Fruit fly (Drosophila melanogaster) whole organism, prepupa: ENCODE measurements around the gene Pmvk.

Experiments used
- CG10669 ChIP-seq: fragments of 200-800 bp; sonication (Bioruptor generic); optimal IDR thresholded peaks from 3 replicates; lab custom pipeline; 2018; ENCODE audit warnings: missing biosample characterization, mild to moderate bottlenecking, missing genetic modification characterization, moderate library complexity
- CG11294 ChIP-seq: fragments of 200-800 bp; sonication (Bioruptor generic); IDR thresholded peaks from 2 replicates; pipeline ENCODE4 v1.3.6; 2022; ENCODE audit warnings: missing biosample characterization, missing genetic modification characterization
- CG15336 ChIP-seq: fragments of 200-800 bp; sonication (Bioruptor generic); IDR thresholded peaks from 2 replicates; pipeline ENCODE4 v1.3.6; 2022; ENCODE audit warnings: missing biosample characterization, missing genetic modification characterization
- CG1621 ChIP-seq: fragments of 200-800 bp; sonication (Bioruptor generic); optimal IDR thresholded peaks from 3 replicates; lab custom pipeline; 2018; ENCODE audit warnings: missing biosample characterization, mild to moderate bottlenecking, missing genetic modification characterization
- CG16779 ChIP-seq: fragments of 200-800 bp; sonication (Bioruptor generic); optimal IDR thresholded peaks from 3 replicates; lab custom pipeline; 2017; ENCODE audit warnings: missing biosample characterization, mild to moderate bottlenecking, missing genetic modification characterization
- CG31627 ChIP-seq: fragments of 200-800 bp; sonication (Bioruptor generic); optimal IDR thresholded peaks from 3 replicates; lab custom pipeline; 2016; ENCODE audit warnings: missing biosample characterization, missing genetic modification characterization
- CG32006 ChIP-seq: fragments of 200-800 bp; sonication (Bioruptor generic); optimal IDR thresholded peaks from 3 replicates; lab custom pipeline; 2017; ENCODE audit warnings: missing biosample characterization, mild to moderate bottlenecking, missing genetic modification characterization
- CG34406 ChIP-seq: fragments of 200-800 bp; sonication (Bioruptor generic); optimal IDR thresholded peaks from 3 replicates; lab custom pipeline; 2016; ENCODE audit warnings: missing biosample characterization, missing genetic modification characterization
- CG3919 ChIP-seq: fragments of 200-800 bp; sonication (Bioruptor generic); optimal IDR thresholded peaks from 3 replicates; lab custom pipeline; 2016; ENCODE audit warnings: missing biosample characterization, missing genetic modification characterization
- CG4318 ChIP-seq: fragments of 200-800 bp; sonication (Bioruptor generic); optimal IDR thresholded peaks from 3 replicates; lab custom pipeline; 2017; ENCODE audit warnings: missing biosample characterization, mild to moderate bottlenecking, missing genetic modification characterization
- CG6163 ChIP-seq: fragments of 200-800 bp; sonication (Bioruptor generic); IDR thresholded peaks from 3 replicates; pipeline ENCODE4 v1.3.6; 2022; ENCODE audit warnings: missing biosample characterization, missing genetic modification characterization
- CG6792 ChIP-seq: fragments of 200-800 bp; sonication (Bioruptor generic); optimal IDR thresholded peaks from 3 replicates; lab custom pipeline; 2016; ENCODE audit warnings: missing biosample characterization, missing genetic modification characterization
- CG6808 ChIP-seq: fragments of 200-800 bp; sonication (Bioruptor generic); optimal IDR thresholded peaks from 3 replicates; lab custom pipeline; 2017; ENCODE audit warnings: missing biosample characterization, missing genetic modification characterization, mild to moderate bottlenecking, moderate library complexity, missing genetic modification reagents
- CG6854 ChIP-seq: fragments of 200-800 bp; sonication (Bioruptor generic); optimal IDR thresholded peaks from 2 replicates; lab custom pipeline; 2017; ENCODE audit warnings: missing biosample characterization, mild to moderate bottlenecking, missing genetic modification characterization
- CG7368 ChIP-seq: fragments of 200-800 bp; sonication (Bioruptor generic); optimal IDR thresholded peaks from 3 replicates; lab custom pipeline; 2016; ENCODE audit warnings: missing biosample characterization, missing genetic modification characterization
- CG8119 ChIP-seq: fragments of 200-800 bp; sonication (Bioruptor generic); IDR thresholded peaks from 3 replicates; pipeline ENCODE4 v1.3.6; 2022; ENCODE audit warnings: missing biosample characterization, missing genetic modification characterization
- CG8319 ChIP-seq: fragments of 200-800 bp; sonication (Bioruptor generic); optimal IDR thresholded peaks from 3 replicates; lab custom pipeline; 2016; ENCODE audit warnings: missing biosample characterization, missing genetic modification characterization
- CG8632 ChIP-seq: fragments of 200-800 bp; sonication (Bioruptor generic); optimal IDR thresholded peaks from 3 replicates; lab custom pipeline; 2016; ENCODE audit warnings: missing biosample characterization, missing genetic modification characterization
- CG9139 ChIP-seq: fragments of 200-800 bp; sonication (Bioruptor generic); optimal IDR thresholded peaks from 3 replicates; lab custom pipeline; 2017; ENCODE audit warnings: missing biosample characterization, mild to moderate bottlenecking, missing genetic modification characterization
- Eip93F ChIP-seq: fragments of 200-800 bp; sonication (Bioruptor generic); optimal IDR thresholded peaks from 2 replicates; lab custom pipeline; 2016; ENCODE audit warnings: missing biosample characterization, mild to moderate bottlenecking, missing genetic modification characterization
- Ets21C ChIP-seq: fragments of 200-800 bp; sonication (Bioruptor generic); optimal IDR thresholded peaks from 3 replicates; lab custom pipeline; 2016; ENCODE audit warnings: missing biosample characterization, missing genetic modification characterization
- Ets96B ChIP-seq: fragments of 200-800 bp; optimal IDR thresholded peaks from 2 replicates; lab custom pipeline; 2019; ENCODE audit warnings: missing biosample characterization, mild to moderate bottlenecking, missing genetic modification characterization, moderate library complexity
- Hr38 ChIP-seq: sonication (Bioruptor generic); optimal IDR thresholded peaks from 2 replicates; lab custom pipeline; 2016; ENCODE audit warnings: missing biosample characterization, missing genetic modification characterization
- Hr39 ChIP-seq: fragments of 200-800 bp; sonication (Bioruptor generic); optimal IDR thresholded peaks from 2 replicates; lab custom pipeline; 2016; ENCODE audit warnings: missing biosample characterization, missing genetic modification characterization
- Hr4 ChIP-seq: fragments of 200-800 bp; sonication (Bioruptor generic); optimal IDR thresholded peaks from 3 replicates; lab custom pipeline; 2016; ENCODE audit warnings: missing biosample characterization, missing genetic modification characterization
- Lpt ChIP-seq: fragments of 200-800 bp; sonication (Bioruptor generic); optimal IDR thresholded peaks from 3 replicates; lab custom pipeline; 2016; ENCODE audit warnings: missing biosample characterization, missing genetic modification characterization
- Met ChIP-seq: fragments of 200-800 bp; sonication (Bioruptor generic); optimal IDR thresholded peaks from 3 replicates; lab custom pipeline; 2016; ENCODE audit warnings: missing biosample characterization, missing genetic modification characterization
- Smox ChIP-seq: fragments of 200-800 bp; sonication (Bioruptor generic); optimal IDR thresholded peaks from 3 replicates; lab custom pipeline; 2016; ENCODE audit warnings: missing biosample characterization, missing genetic modification characterization
- Sox102F ChIP-seq: fragments of 200-800 bp; sonication (Bioruptor generic); optimal IDR thresholded peaks from 2 replicates; lab custom pipeline; 2016; ENCODE audit warnings: missing biosample characterization, mild to moderate bottlenecking, missing genetic modification characterization
- Sox14 ChIP-seq: fragments of 200-800 bp; sonication (Bioruptor generic); optimal IDR thresholded peaks from 3 replicates; lab custom pipeline; 2016; ENCODE audit warnings: missing biosample characterization, missing genetic modification characterization
- Sox15 ChIP-seq: fragments of 200-800 bp; sonication (Bioruptor generic); optimal IDR thresholded peaks from 3 replicates; lab custom pipeline; 2016; ENCODE audit warnings: missing biosample characterization, missing genetic modification characterization
- achi ChIP-seq: fragments of 200-800 bp; sonication (Bioruptor generic); optimal IDR thresholded peaks from 3 replicates; lab custom pipeline; 2016; ENCODE audit warnings: missing biosample characterization, missing genetic modification characterization
- acj6 ChIP-seq: fragments of 200-800 bp; sonication (Bioruptor generic); optimal IDR thresholded peaks from 3 replicates; lab custom pipeline; 2016; ENCODE audit warnings: missing biosample characterization, missing genetic modification characterization
- cyc ChIP-seq: fragments of 200-800 bp; sonication (Bioruptor generic); optimal IDR thresholded peaks from 3 replicates; lab custom pipeline; 2016; ENCODE audit warnings: missing biosample characterization, missing genetic modification characterization
- dsx ChIP-seq: fragments of 200-800 bp; optimal IDR thresholded peaks from 3 replicates; lab custom pipeline; 2019; ENCODE audit warnings: missing biosample characterization, mild to moderate bottlenecking, missing genetic modification characterization, moderate library complexity; ENCODE audit not compliant: poor library complexity, severe bottlenecking
- eg ChIP-seq: fragments of 200-800 bp; sonication (Bioruptor generic); IDR thresholded peaks from 3 replicates; pipeline ENCODE4 v1.3.6; 2022; ENCODE audit warnings: missing biosample characterization, missing genetic modification characterization
- esn ChIP-seq: fragments of 200-800 bp; sonication (Bioruptor generic); optimal IDR thresholded peaks from 2 replicates; lab custom pipeline; 2016; ENCODE audit warnings: missing biosample characterization, mild to moderate bottlenecking, missing genetic modification characterization, moderate library complexity
- fd85E ChIP-seq: fragments of 200-800 bp; sonication (Bioruptor generic); optimal IDR thresholded peaks from 3 replicates; lab custom pipeline; 2016; ENCODE audit warnings: missing biosample characterization, missing genetic modification characterization
- fkh ChIP-seq: fragments of 200-800 bp; sonication (Bioruptor generic); optimal IDR thresholded peaks from 3 replicates; lab custom pipeline; 2017; ENCODE audit warnings: missing biosample characterization, mild to moderate bottlenecking, missing genetic modification characterization, moderate library complexity
- net ChIP-seq: fragments of 200-800 bp; sonication (Bioruptor generic); optimal IDR thresholded peaks from 3 replicates; lab custom pipeline; 2016; ENCODE audit warnings: missing biosample characterization, missing genetic modification characterization
- pdm3 ChIP-seq: fragments of 200-800 bp; sonication (Bioruptor generic); optimal IDR thresholded peaks from 3 replicates; lab custom pipeline; 2016; ENCODE audit warnings: missing biosample characterization, missing genetic modification characterization
- salr ChIP-seq, 2 experiments: fragments of 200-800 bp; sonication (Bioruptor generic); optimal IDR thresholded peaks; 3 replicates each; lab custom pipeline; 2016 to 2018; ENCODE audit warnings: missing biosample characterization in 2 of 2, missing genetic modification characterization in 2 of 2, mild to moderate bottlenecking in 1 of 2
- spab ChIP-seq: fragments of 200-800 bp; sonication (Bioruptor generic); optimal IDR thresholded peaks from 2 replicates; lab custom pipeline; 2017; ENCODE audit warnings: missing biosample characterization, mild to moderate bottlenecking, missing genetic modification characterization, missing genetic modification reagents
- svp ChIP-seq: fragments of 200-800 bp; sonication (Bioruptor generic); peaks from one replicate; lab custom pipeline; 2016; ENCODE audit warnings: missing biosample characterization, missing genetic modification characterization
- topi ChIP-seq: fragments of 200-800 bp; sonication (Bioruptor generic); optimal IDR thresholded peaks from 3 replicates; lab custom pipeline; 2016; ENCODE audit warnings: missing biosample characterization, missing genetic modification characterization
- vri ChIP-seq: fragments of 200-800 bp; sonication (Bioruptor generic); optimal IDR thresholded peaks from 3 replicates; lab custom pipeline; 2016; ENCODE audit warnings: missing biosample characterization, mild to moderate bottlenecking, missing genetic modification characterization

Gene Pmvk

DNA sequence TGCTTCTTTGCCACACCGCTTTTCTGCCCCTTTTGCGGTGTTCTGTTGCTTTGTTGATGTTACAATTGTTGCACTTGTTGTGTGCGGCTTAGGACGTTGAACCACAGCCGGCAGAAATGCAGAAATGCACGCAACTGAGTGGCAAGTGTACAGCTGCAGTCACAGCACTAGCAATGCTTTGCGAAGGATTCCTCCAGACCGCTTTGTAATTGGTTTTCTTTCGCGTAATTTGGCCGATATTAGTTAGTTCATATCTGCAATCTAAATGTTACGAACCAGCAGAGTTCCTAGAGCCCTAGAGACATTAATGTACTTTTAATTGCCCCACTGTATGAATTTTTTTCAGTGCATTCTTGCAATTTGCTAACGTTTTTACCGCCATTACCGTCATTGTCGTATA, 5.8 kb downstream of the Pmvk start (continued):
- TF ChIP-seq CG10669 (GFP tag; lab: Kevin White, UChicago) (peak; percentile 70), Eip93F (no peak), Ets96B (tag; lab: Kevin White, UChicago) (peak; percentile 68), eg (GFP tag; lab: Robert Waterston, UW) (peak; percentile 53), pdm3 (GFP tag; lab: Kevin White, UChicago) (peak; percentile 37), Sox14 (peak; percentile 39), CG11294 (GFP tag; lab: Robert Waterston, UW) (no peak), CG8119 (0 out of 3 replicates have a peak, but pooled peaks have one; percentile 55), CG15336 (peak; percentile 42; the same call in 1 of the 2 replicates), esn (GFP tag; lab: Kevin White, UChicago) (peak; percentile 30), Met (GFP tag; lab: Kevin White, UChicago) (peak; percentile 59), net (GFP tag; lab: Kevin White, UChicago) (peak; percentile 60), Hr4 (GFP tag; lab: Kevin White, UChicago) (peak; percentile 57), fkh (GFP tag; lab: Kevin White, UChicago) (no peak), dsx (peak; percentile 73), CG6792 (GFP tag; lab: Kevin White, UChicago) (no peak), CG8319 (GFP tag; lab: Kevin White, UChicago) (no peak), Hr39 (GFP tag; lab: Kevin White, UChicago) (peak; percentile 20), CG1621 (no peak), topi (GFP tag; lab: Kevin White, UChicago) (peak; percentile 56), Sox102F (peak; percentile 24), CG4318 (GFP tag; lab: Kevin White, UChicago) (peak; percentile 48), CG3919 (GFP tag; lab: Kevin White, UChicago) (peak; percentile 64), achi (peak; percentile 31), CG16779 (tag; lab: Kevin White, UChicago) (peak; percentile 3), Sox15 (GFP tag; lab: Kevin White, UChicago) (no peak), CG6854 (GFP tag; lab: Kevin White, UChicago) (no peak), CG7368 (GFP tag; lab: Kevin White, UChicago) (peak; percentile 26), Lpt (GFP tag; lab: Kevin White, UChicago) (no peak), svp (peak; percentile 79), CG6808 (GFP tag; lab: Kevin White, UChicago) (peak; percentile 54), CG32006 (GFP tag; lab: Kevin White, UChicago) (peak; percentile 66), salr (GFP tag; optimal IDR thresholded peaks at IDR 0.05; lab: Kevin White, UChicago) (peak; percentile 30 to 33), CG34406 (GFP tag; lab: Kevin White, UChicago) (peak; percentile 26), spab (GFP tag; lab: Kevin White, UChicago) (peak; percentile 25)

DNA sequence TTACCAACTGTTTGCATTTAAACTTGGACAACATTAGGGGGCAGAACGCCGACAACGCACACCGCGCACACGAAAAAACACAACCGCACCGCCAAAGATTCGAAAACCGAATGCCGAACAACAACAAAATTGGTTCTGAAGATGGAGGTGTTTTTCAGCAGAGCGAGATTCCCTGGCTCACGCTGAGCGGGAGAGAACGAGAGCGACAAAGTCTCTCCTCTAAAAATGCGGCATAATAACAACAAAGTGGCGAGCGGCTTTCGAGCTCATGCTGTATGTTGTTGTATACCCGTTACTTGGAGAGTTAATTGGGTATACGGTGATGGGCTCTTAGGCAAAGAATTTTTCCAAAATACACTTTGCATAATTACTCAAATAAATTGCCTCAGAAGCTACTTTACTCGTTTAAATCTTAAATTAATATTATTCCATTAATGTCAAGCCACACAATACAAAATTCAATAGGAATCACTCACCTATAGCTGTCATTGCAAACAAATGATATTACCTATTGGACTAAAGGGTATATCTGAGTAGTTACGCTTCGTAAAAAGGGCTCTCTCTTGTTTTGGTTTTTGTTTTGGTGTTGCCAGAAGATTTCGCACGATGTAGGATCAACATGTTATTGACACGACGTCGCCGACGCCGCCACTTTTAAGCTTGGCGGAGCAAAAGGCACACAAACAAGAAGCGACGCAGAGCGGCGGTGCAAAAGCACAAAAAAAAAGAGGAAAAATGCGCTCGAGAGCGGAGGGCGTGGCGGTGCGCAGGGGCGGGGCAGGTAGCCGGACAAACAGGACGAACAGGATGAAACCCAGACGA, 7.4 kb downstream of the Pmvk start:
- peak; percentile 93 for TF ChIP-seq Smox (GFP tag; lab: Kevin White, UChicago)
- TF ChIP-seq CG11294 (GFP tag; lab: Robert Waterston, UW) = peak; percentile 52; the same call in 1 of the 2 replicates
- peak; percentile 97 for TF ChIP-seq CG32006 (GFP tag; lab: Kevin White, UChicago)
- peak; percentile 79 for TF ChIP-seq CG6854 (GFP tag; lab: Kevin White, UChicago)
- peak; percentile 89 for TF ChIP-seq vri (GFP tag; lab: Kevin White, UChicago)
- TF ChIP-seq salr (GFP tag; optimal IDR thresholded peaks at IDR 0.05; lab: Kevin White, UChicago) = peak; percentile 77 to 90
- TF ChIP-seq cyc (GFP tag; lab: Kevin White, UChicago) = peak; percentile 91
- peak; percentile 94 for TF ChIP-seq acj6 (GFP tag; lab: Kevin White, UChicago)
- TF ChIP-seq CG8632 (GFP tag; lab: Kevin White, UChicago) = peak; percentile 93
- TF ChIP-seq net (GFP tag; lab: Kevin White, UChicago) = peak; percentile 86
- TF ChIP-seq fd85E (GFP tag; lab: Kevin White, UChicago) = peak; percentile 40
- TF ChIP-seq CG34406 (GFP tag; lab: Kevin White, UChicago) = peak; percentile 87
- TF ChIP-seq dsx = peak; percentile 97
- no peak for TF ChIP-seq Hr38 (GFP tag; lab: Kevin White, UChicago)
- TF ChIP-seq CG8119 = peak; percentile 95
- peak; percentile 93 for TF ChIP-seq Hr4 (GFP tag; lab: Kevin White, UChicago)
- TF ChIP-seq CG6163 (GFP tag; lab: Robert Waterston, UW) = peak; percentile 74
- peak; percentile 91 for TF ChIP-seq CG6792 (GFP tag; lab: Kevin White, UChicago)
- TF ChIP-seq CG15336 = peak; percentile 88
- peak; percentile 96 for TF ChIP-seq pdm3 (GFP tag; lab: Kevin White, UChicago)
- peak; percentile 94 for TF ChIP-seq Ets96B (tag; lab: Kevin White, UChicago)
- TF ChIP-seq Met (GFP tag; lab: Kevin White, UChicago) = peak; percentile 97
- TF ChIP-seq achi = peak; percentile 91
- peak; percentile 93 for TF ChIP-seq CG3919 (GFP tag; lab: Kevin White, UChicago)
- peak; percentile 73 for TF ChIP-seq eg (GFP tag; lab: Robert Waterston, UW)
- TF ChIP-seq Ets21C = peak; percentile 88
- peak; percentile 84 for TF ChIP-seq CG9139 (GFP tag; lab: Kevin White, UChicago)
- TF ChIP-seq CG1621 = peak; percentile 85
- peak; percentile 94 for TF ChIP-seq CG31627
